Fruit fly (Drosophila melanogaster): ENCODE results near the gene CG8419.

DNA sequence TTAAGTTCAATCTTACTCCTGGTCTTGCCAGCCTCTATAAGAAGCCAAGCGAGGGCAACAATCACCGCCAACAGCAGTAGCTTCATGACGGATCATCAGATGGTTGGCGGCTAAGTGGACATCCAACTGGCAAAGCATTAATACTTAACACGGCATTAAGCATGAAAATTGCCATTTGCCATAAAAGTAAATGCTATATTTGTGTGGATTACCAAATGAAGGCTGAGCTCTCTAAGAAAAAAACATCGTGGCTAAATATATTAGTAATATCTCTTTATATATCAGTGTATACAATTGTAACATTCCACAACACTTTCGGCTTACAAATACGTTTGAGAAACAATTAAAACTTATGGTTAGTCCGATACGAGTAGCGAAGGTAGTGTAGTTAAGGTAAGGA lies 37.9 kb downstream of the CG8419 start, which contains the start of gene CG43057:
- no peak for TF ChIP-seq usp (GFP tag; optimal IDR thresholded peaks at IDR 0.05)
- TF ChIP-seq pan (optimal IDR thresholded peaks at IDR 0.05), result no peak
- TF ChIP-seq N (GFP tag; optimal IDR thresholded peaks at IDR 0.05), result no peak
- no peak for TF ChIP-seq CrebA (GFP tag; optimal IDR thresholded peaks at IDR 0.05; ENCODE audit: borderline replicate concordance)
- no peak for TF ChIP-seq brk (GFP tag; optimal IDR thresholded peaks at IDR 0.05)
- TF ChIP-seq psq (GFP tag; optimal IDR thresholded peaks at IDR 0.05), result no peak
- no peak for TF ChIP-seq Vsx2 (GFP tag; optimal IDR thresholded peaks at IDR 0.05; ENCODE audit: partially characterized antibody)
- no peak for TF ChIP-seq Sp1 (GFP tag; optimal IDR thresholded peaks at IDR 0.05)

Data from whole organism, wandering third instar larva.